Worm (Caenorhabditis elegans): Measurements from ENCODE around the gene fbxb-87.

Gene fbxb-87

DNA sequence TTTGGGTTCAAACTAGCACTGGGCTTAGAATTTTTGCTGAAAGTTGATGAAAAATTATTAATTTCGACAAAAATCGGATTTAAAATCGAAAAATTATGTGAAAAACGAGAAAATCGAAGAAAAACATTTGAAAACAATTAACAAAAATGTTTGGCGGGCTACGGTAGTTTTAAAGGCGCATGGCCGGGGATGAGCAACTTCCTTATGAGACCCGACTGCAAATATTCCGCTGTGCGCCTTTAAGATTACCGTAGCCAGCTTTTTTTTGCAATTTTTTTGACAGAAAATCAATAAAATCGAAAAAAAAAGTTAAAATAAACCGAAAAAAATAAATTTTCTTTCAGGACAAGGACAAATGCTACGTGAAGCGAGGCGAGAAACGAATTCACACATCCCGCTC lies 16.8 kb upstream of the fbxb-87 start (continued):
- TF ChIP-seq ccch-3 (GFP tag; optimal IDR thresholded peaks at IDR 0.05) = no peak
- TF ChIP-seq T26A5.8 (tag; optimal IDR thresholded peaks at IDR 0.05) = no peak
- TF ChIP-seq ceh-79 (tag; optimal IDR thresholded peaks at IDR 0.05) = no peak
- TF ChIP-seq madf-3 (GFP tag; IDR thresholded peaks at IDR 0.05) = no peak

DNA sequence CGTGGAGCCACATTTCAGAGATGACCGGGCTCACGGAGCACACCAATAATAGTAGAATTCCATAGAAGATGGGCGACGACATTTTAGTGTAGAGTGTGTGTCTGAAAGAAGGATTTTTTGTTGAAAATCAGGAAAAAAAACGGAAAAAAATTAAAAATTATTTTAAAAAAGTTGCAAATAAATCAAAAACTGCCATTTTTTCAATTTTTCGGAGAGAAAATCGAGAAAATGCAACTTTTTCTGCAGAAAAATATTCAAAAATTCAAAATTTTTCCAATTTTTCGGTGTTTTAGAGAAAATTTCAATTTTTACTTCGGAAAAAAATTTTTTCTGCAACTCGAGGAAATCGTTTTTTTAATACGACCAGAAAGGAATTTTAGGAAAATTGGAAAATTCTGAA lies 14.2 kb upstream of the fbxb-87 start, which contains the start of gene C44B9.3:
Gene C44B9.3, minus strand, starts transcription at position 101 of the 400 bp plus-strand sequence.
- TF ChIP-seq D2030.7 (GFP tag; IDR thresholded peaks at IDR 0.05) (no peak), ekl-4 (GFP tag; IDR thresholded peaks at IDR 0.05) (no peak), hmg-20 (GFP tag; IDR thresholded peaks at IDR 0.05) (no peak), ceh-91 (GFP tag; IDR thresholded peaks at IDR 0.05) (no peak)

DNA sequence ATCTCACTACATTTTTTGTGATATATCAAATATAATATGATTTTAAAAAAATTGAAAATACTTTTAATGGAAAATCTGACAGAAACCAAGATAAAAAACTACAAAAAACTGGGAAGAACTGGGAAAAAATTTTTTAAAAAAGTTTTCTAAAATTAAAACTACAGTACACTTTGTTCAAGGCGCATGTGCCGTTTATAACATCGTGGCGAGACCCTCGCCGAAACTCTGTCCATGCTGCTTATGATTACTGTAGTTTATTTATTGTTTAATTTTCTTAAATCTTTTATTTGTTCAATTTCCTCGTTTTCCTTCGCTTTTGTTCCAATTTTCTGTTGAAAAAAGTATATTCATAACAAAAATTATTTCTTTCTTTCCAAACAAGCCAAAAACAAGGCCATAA lies 12.9 kb upstream of the fbxb-87 start, which contains the start of gene athp-1:
Gene athp-1, plus strand, starts transcription at position 305 of the 400 bp plus-strand sequence.
- TF ChIP-seq ztf-3 (GFP tag; optimal IDR thresholded peaks at IDR 0.05) = no peak
- TF ChIP-seq xnd-1 (tag; optimal IDR thresholded peaks at IDR 0.05) = peak; percentile 84
- no peak for TF ChIP-seq gei-17 (GFP tag; optimal IDR thresholded peaks at IDR 0.05)
- TF ChIP-seq madf-8 (GFP tag; conservative IDR thresholded peaks at IDR 0.05) = peak; percentile 81
- TF ChIP-seq snpc-3.4 (tag; optimal IDR thresholded peaks at IDR 0.05) = peak; percentile 42
- TF ChIP-seq T26A5.8 (tag; optimal IDR thresholded peaks at IDR 0.05) = no peak
- no peak for TF ChIP-seq aptf-2 (GFP tag; conservative IDR thresholded peaks at IDR 0.05)
- TF ChIP-seq tbp1 (GFP tag; optimal IDR thresholded peaks at IDR 0.05) = no peak
- no peak for TF ChIP-seq bed-1 (GFP tag; IDR thresholded peaks at IDR 0.05)
- peak; percentile 97 for TF ChIP-seq madf-6 (GFP tag; IDR thresholded peaks at IDR 0.05)
- no peak for TF ChIP-seq ceh-27 (GFP tag; optimal IDR thresholded peaks at IDR 0.05)
- TF ChIP-seq snpc-1.1 (tag; optimal IDR thresholded peaks at IDR 0.05; ENCODE audit: insufficient read depth) = no peak
- TF ChIP-seq Y53G8AR.9 (GFP tag; conservative IDR thresholded peaks at IDR 0.05) = no peak
- TF ChIP-seq attf-6 (GFP tag; IDR thresholded peaks at IDR 0.05) = no peak
- no peak for TF ChIP-seq Y53F4B.3 (GFP tag; IDR thresholded peaks at IDR 0.05)
- TF ChIP-seq D2030.7 (GFP tag; IDR thresholded peaks at IDR 0.05) = peak; percentile 86
- no peak for TF ChIP-seq rpc-1 (optimal IDR thresholded peaks at IDR 0.05)
- TF ChIP-seq rpc-1 (tag; optimal IDR thresholded peaks at IDR 0.05) = no peak
- no peak for TF ChIP-seq sdz-38 (tag; optimal IDR thresholded peaks at IDR 0.05)
- peak; percentile 53 for TF ChIP-seq unc-130 (GFP tag; optimal IDR thresholded peaks at IDR 0.05)
- no peak for TF ChIP-seq K12H6.12 (tag; optimal IDR thresholded peaks at IDR 0.05)
- no peak for TF ChIP-seq F57C9.4 (tag; optimal IDR thresholded peaks at IDR 0.05)
- peak; percentile 65 for TF ChIP-seq athp-1 (tag; optimal IDR thresholded peaks at IDR 0.05)
- no peak for TF ChIP-seq snpc-4 (GFP tag; optimal IDR thresholded peaks at IDR 0.05)
- TF ChIP-seq snpc-4 (tag; optimal IDR thresholded peaks at IDR 0.05) = no peak
- peak; percentile 98 for TF ChIP-seq lsl-1 (GFP tag; optimal IDR thresholded peaks at IDR 0.05)
- no peak for TF ChIP-seq zfh-2 (GFP tag; conservative IDR thresholded peaks at IDR 0.05)
- no peak for TF ChIP-seq ZK185.1 (tag; optimal IDR thresholded peaks at IDR 0.05; ENCODE audit: poor library complexity, severe bottlenecking)
- no peak for TF ChIP-seq die-1 (tag; optimal IDR thresholded peaks at IDR 0.05)
- TF ChIP-seq repo-1 (tag; optimal IDR thresholded peaks at IDR 0.05) = no peak
- no peak for TF ChIP-seq nhr-27 (tag; optimal IDR thresholded peaks at IDR 0.05)
- no peak for TF ChIP-seq sea-2 (GFP tag; IDR thresholded peaks at IDR 0.05)
- TF ChIP-seq dpl-1 (GFP tag; optimal IDR thresholded peaks at IDR 0.05) = no peak
- TF ChIP-seq mes-4 (tag; optimal IDR thresholded peaks at IDR 0.05) = no peak
- TF ChIP-seq ztf-22 (GFP tag; optimal IDR thresholded peaks at IDR 0.05) = no peak
- no peak; the same call in 1 of the 2 replicates for TF ChIP-seq ceh-100 (GFP tag; IDR thresholded peaks at IDR 0.05)
- no peak for TF ChIP-seq ceh-79 (tag; optimal IDR thresholded peaks at IDR 0.05)
- TF ChIP-seq tbx-9 (tag; optimal IDR thresholded peaks at IDR 0.05; ENCODE audit: borderline replicate concordance) = no peak
- TF ChIP-seq ztf-28 (GFP tag; IDR thresholded peaks at IDR 0.05) = no peak
- TF ChIP-seq mxl-1 (tag; optimal IDR thresholded peaks at IDR 0.05) = no peak
- no peak for TF ChIP-seq lin-35 (GFP tag; optimal IDR thresholded peaks at IDR 0.05)
- no peak for TF ChIP-seq madf-3 (GFP tag; IDR thresholded peaks at IDR 0.05)

Measured in whole organism, young adult.